Fruit fly (Drosophila melanogaster) whole organism: ENCODE results near the gene Naa60.

Source experiments
- CG8478 ChIP-seq: fragments of >200 bp; optimal IDR thresholded peaks from 2 replicates; lab custom pipeline; 2018; ENCODE audit warnings: inconsistent platforms
- Dll ChIP-seq: fragments of >200 bp; optimal IDR thresholded peaks from 2 replicates; lab custom pipeline; 2017
- EcR ChIP-seq, 2 experiments: fragments of >200 bp; optimal IDR thresholded peaks; 2 replicates each; lab custom pipeline; 2017; ENCODE audit warnings: missing biosample characterization in 2 of 2, missing genetic modification characterization in 2 of 2, missing genetic modification reagents in 2 of 2
- pan ChIP-seq: fragments of >200 bp; optimal IDR thresholded peaks from 2 replicates; lab custom pipeline; 2017
- psq ChIP-seq: fragments of >200 bp; optimal IDR thresholded peaks from 2 replicates; lab custom pipeline; 2017
- usp ChIP-seq: fragments of >200 bp; optimal IDR thresholded peaks from 2 replicates; lab custom pipeline; 2017; ENCODE audit warnings: missing biosample characterization, missing genetic modification characterization, mixed read lengths

- TF ChIP-seq pan (lab: Kevin White, UChicago) (no peak), psq (no peak), usp (GFP tag; lab: Kevin White, UChicago) (no peak), CG8478 (no peak), Dll (lab: Kevin White, UChicago) (no peak), EcR (GFP tag; optimal IDR thresholded peaks at IDR 0.05; lab: Kevin White, UChicago) (no peak)
These were observed 10.1 kb upstream of the Naa60 start for dm6 chr3L:9716595-9716994.
